Worm (Caenorhabditis elegans) whole organism, late embryonic: ENCODE measurements around the gene flp-10.

ENCODE experiments used
- T23F11.4 ChIP-seq: fragments of 200-800 bp; sonication (Bioruptor generic); optimal IDR thresholded peaks from 2 replicates; lab custom pipeline; 2018; ENCODE audit warnings: mild to moderate bottlenecking, missing genetic modification characterization, missing compliant biosample characterization
- ama-1 ChIP-seq: fragments of 150-350 bp; optimal IDR thresholded peaks from 2 replicates; lab custom pipeline; 2014
- ceh-31 ChIP-seq: sonication (generic microtip); optimal IDR thresholded peaks from 2 replicates; lab custom pipeline; 2016; ENCODE audit warnings: missing genetic modification characterization, missing compliant biosample characterization
- ceh-34 ChIP-seq: sonication (generic microtip); optimal IDR thresholded peaks from 2 replicates; lab custom pipeline; 2016; ENCODE audit warnings: mild to moderate bottlenecking, missing genetic modification characterization, missing compliant biosample characterization
- fax-1 ChIP-seq: sonication (generic microtip); optimal IDR thresholded peaks from 2 replicates; lab custom pipeline; 2016; ENCODE audit warnings: missing genotype, missing genetic modification characterization, missing compliant biosample characterization
- gmeb-2 ChIP-seq: sonication (generic microtip); optimal IDR thresholded peaks from 2 replicates; lab custom pipeline; 2016; ENCODE audit warnings: missing genetic modification characterization, inconsistent platforms, missing compliant biosample characterization
- hlh-30 ChIP-seq: sonication (generic microtip); optimal IDR thresholded peaks from 2 replicates; lab custom pipeline; 2017; ENCODE audit warnings: antibody characterized with exemption, missing genetic modification characterization, missing compliant biosample characterization; ENCODE audit not compliant: insufficient read depth
- pqm-1 ChIP-seq: sonication (generic microtip); optimal IDR thresholded peaks from 2 replicates; lab custom pipeline; 2016; ENCODE audit warnings: missing genetic modification characterization, missing compliant biosample characterization

DNA sequence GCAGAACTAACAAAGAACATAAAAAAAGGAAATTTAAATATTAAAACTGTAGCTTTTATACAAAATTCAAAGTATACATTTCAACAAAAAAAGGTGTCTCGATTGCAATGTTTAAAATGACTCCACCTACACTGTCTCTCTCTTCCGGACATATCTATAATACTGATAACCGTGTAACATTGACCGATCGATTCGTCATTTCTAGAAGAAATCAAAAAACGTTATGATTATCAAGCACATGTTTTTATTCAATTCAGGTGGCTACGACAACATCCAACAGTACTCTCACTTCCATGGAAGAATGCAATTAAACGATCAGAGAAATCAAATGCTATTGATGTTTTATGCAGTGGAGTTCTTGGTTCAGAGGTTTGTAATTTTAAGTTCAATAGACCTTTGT is 29.8 kb downstream of the flp-10 start:
- TF ChIP-seq ama-1 (lab: Kevin White, UChicago) (no peak), pqm-1 (tag; lab: Kevin White, UChicago) (no peak), ceh-31 (tag; lab: Kevin White, UChicago) (no peak), ceh-34 (no peak), T23F11.4 (no peak), hlh-30 (tag; lab: Kevin White, UChicago) (no peak), fax-1 (no peak), gmeb-2 (tag; lab: Kevin White, UChicago) (no peak)
